Worm (Caenorhabditis elegans): Measurements from ENCODE around the gene F11D11.21.

- TF ChIP-seq skn-1 (tag; optimal IDR thresholded peaks at IDR 0.05) (no peak), egl-5 (tag; optimal IDR thresholded peaks at IDR 0.05) (no peak), nhr-28 (tag; optimal IDR thresholded peaks at IDR 0.05) (no peak)
Measured at ce11 chrV:18733942-18734341, 16.4 kb downstream of the F11D11.21 start.
